Fruit fly (Drosophila melanogaster): ENCODE data around the gene CG5853.

- no peak for TF ChIP-seq psq (optimal IDR thresholded peaks at IDR 0.05)
- TF ChIP-seq pan (optimal IDR thresholded peaks at IDR 0.05): no peak
- no peak for TF ChIP-seq CG8478 (optimal IDR thresholded peaks at IDR 0.05)
- no peak for TF ChIP-seq Dll (optimal IDR thresholded peaks at IDR 0.05)
Measured at dm6 chr2L:9989275-9989674, 41.8 kb upstream of the CG5853 start.

Measured in whole organism.